Worm (Caenorhabditis elegans) whole organism, L4 larva: Measurements from ENCODE around the gene C17G1.2.

ENCODE experiments used
- R02D3.7 ChIP-seq: fragments of 150-350 bp; sonication (generic microtip); optimal IDR thresholded peaks from 3 replicates; lab custom pipeline; 2014; ENCODE audit warnings: missing biosample characterization, missing genetic modification characterization
- ZK546.5 ChIP-seq, 2 experiments: sonication (generic microtip); optimal IDR thresholded peaks; 2 replicates each; lab custom pipeline; 2017; ENCODE audit warnings: missing biosample characterization in 2 of 2, missing genetic modification characterization in 2 of 2
- ama-1 ChIP-seq: fragments of 150-350 bp; optimal IDR thresholded peaks from 2 replicates; lab custom pipeline; 2014; ENCODE audit warnings: inconsistent platforms, mixed read lengths
- lin-15B ChIP-seq: fragments of 150-350 bp; sonication (generic microtip); optimal IDR thresholded peaks from 3 replicates; lab custom pipeline; 2014; ENCODE audit warnings: missing biosample characterization, missing genetic modification characterization
- lin-29 ChIP-seq: fragments of 200-800 bp; sonication (Bioruptor generic); IDR thresholded peaks from 2 replicates; pipeline ENCODE4 v1.3.6; 2022; ENCODE audit warnings: missing genetic modification reagents, missing genetic modification characterization, missing compliant biosample characterization
- lir-3 ChIP-seq: sonication (generic microtip); optimal IDR thresholded peaks from 2 replicates; lab custom pipeline; 2016; ENCODE audit warnings: mild to moderate bottlenecking, missing genetic modification characterization, missing compliant biosample characterization
- nhr-6 ChIP-seq: fragments of 150-350 bp; optimal IDR thresholded peaks from 2 replicates; lab custom pipeline; 2014; ENCODE audit warnings: missing biosample characterization, missing genetic modification characterization
- tag-97 ChIP-seq: fragments of 200-800 bp; sonication (Bioruptor generic); IDR thresholded peaks from 2 replicates; pipeline ENCODE4 v1.3.6; 2022; ENCODE audit warnings: missing genetic modification characterization, missing compliant biosample characterization
- unc-130 ChIP-seq: sonication (generic microtip); optimal IDR thresholded peaks from 2 replicates; lab custom pipeline; 2016; ENCODE audit warnings: missing genetic modification reagents, missing genetic modification characterization, missing compliant biosample characterization
- unc-62 ChIP-seq, 3 experiments: fragments of 150-350 bp in 1 of 3; sonication (generic microtip); optimal IDR thresholded peaks in 2 of 3; peaks in 1 of 3; 1 replicate in 1 of 3; 2 replicates in 2 of 3; lab custom pipeline; 2014 to 2017; ENCODE audit warnings: missing biosample characterization in 3 of 3, missing genetic modification characterization in 3 of 3, missing genetic modification reagents in 3 of 3, missing genotype in 1 of 3
- vab-7 ChIP-seq: fragments of 200-800 bp; sonication (Bioruptor generic); IDR thresholded peaks from 2 replicates; pipeline ENCODE4 v1.3.6; 2022; ENCODE audit warnings: missing genetic modification reagents, missing genetic modification characterization, missing compliant biosample characterization
- ztf-7 ChIP-seq: fragments of 150-350 bp; optimal IDR thresholded peaks from 2 replicates; lab custom pipeline; 2014; ENCODE audit warnings: missing biosample characterization, missing genetic modification characterization

DNA sequence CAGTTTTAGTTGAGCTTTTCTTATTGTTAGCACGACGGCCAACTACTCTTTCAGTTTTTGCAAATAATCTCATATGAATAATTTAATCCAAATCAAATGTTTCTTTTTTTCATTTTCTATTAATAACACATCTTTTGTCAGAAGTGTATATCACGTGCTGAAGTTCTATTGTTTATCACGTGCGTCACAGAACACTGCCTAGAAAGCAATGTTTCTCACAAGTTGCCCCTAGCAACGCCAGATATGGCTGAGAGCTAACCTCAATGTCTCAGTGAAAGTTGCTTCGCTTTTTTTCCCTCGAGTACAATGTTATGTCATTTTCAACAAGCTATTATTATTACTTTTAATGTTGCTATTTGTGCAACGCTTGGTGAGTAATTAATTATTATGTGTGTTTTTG lies 6.6 kb downstream of the C17G1.2 start:
- TF ChIP-seq lin-15B (tag; lab: Kevin White, UChicago) (no peak), nhr-6 (tag; lab: Kevin White, UChicago) (no peak), vab-7 (no peak), ZK546.5 (tag; optimal IDR thresholded peaks at IDR 0.05; lab: Kevin White, UChicago) (no peak), lin-29 (GFP tag; lab: Robert Waterston, UW) (no peak), R02D3.7 (tag; lab: Kevin White, UChicago) (no peak), unc-62 (GFP tag; optimal IDR thresholded peaks at IDR 0.05 in 1 of 2; lab: Kevin White, UChicago) (no peak), unc-62 (tag; optimal IDR thresholded peaks at IDR 0.05; lab: Kevin White, UChicago) (no peak), lir-3 (tag; lab: Kevin White, UChicago) (no peak), ztf-7 (tag; lab: Kevin White, UChicago) (no peak), unc-130 (no peak), ama-1 (lab: Kevin White, UChicago) (no peak), tag-97 (GFP tag; lab: Robert Waterston, UW) (no peak)
